Fruit fly (Drosophila melanogaster) whole organism, adult: ENCODE data around the gene corolla.

Experiments used
- CG11617 ChIP-seq: fragments of 200-800 bp; sonication (Bioruptor generic); optimal IDR thresholded peaks from 2 replicates; lab custom pipeline; 2017; ENCODE audit warnings: mild to moderate bottlenecking, missing biosample characterization, missing genetic modification reagents, missing genetic modification characterization
- CG12768 ChIP-seq: fragments of 200-800 bp; sonication (Bioruptor generic); optimal IDR thresholded peaks from 2 replicates; lab custom pipeline; 2017; ENCODE audit warnings: missing biosample characterization, missing genetic modification characterization, mild to moderate bottlenecking, moderate library complexity, missing genetic modification reagents
- CG14711 ChIP-seq: fragments of 200-800 bp; sonication (Bioruptor generic); optimal IDR thresholded peaks from 2 replicates; lab custom pipeline; 2018; ENCODE audit warnings: missing biosample characterization, mild to moderate bottlenecking, missing genetic modification characterization, moderate library complexity
- CG1620 ChIP-seq: fragments of 200-800 bp; sonication (Bioruptor generic); optimal IDR thresholded peaks from 2 replicates; lab custom pipeline; 2016; ENCODE audit warnings: missing biosample characterization, missing genetic modification characterization
- CG33017 ChIP-seq: fragments of 200-800 bp; sonication (Bioruptor generic); optimal IDR thresholded peaks from 2 replicates; lab custom pipeline; 2018; ENCODE audit warnings: missing biosample characterization, mild to moderate bottlenecking, missing genetic modification characterization, moderate library complexity
- CG5204 ChIP-seq: fragments of 200-800 bp; sonication (Bioruptor generic); optimal IDR thresholded peaks from 2 replicates; lab custom pipeline; 2016; ENCODE audit warnings: missing biosample characterization, missing genetic modification characterization
- CG7045 ChIP-seq: fragments of 200-800 bp; sonication (Bioruptor generic); optimal IDR thresholded peaks from 2 replicates; lab custom pipeline; 2017; ENCODE audit warnings: missing biosample characterization, mild to moderate bottlenecking, missing genetic modification characterization
- CG7101 ChIP-seq: fragments of 200-800 bp; sonication (Bioruptor generic); optimal IDR thresholded peaks from 2 replicates; lab custom pipeline; 2018; ENCODE audit warnings: missing biosample characterization, mild to moderate bottlenecking, missing genetic modification characterization, moderate library complexity
- Clk ChIP-seq: fragments of 200-800 bp; sonication (Bioruptor generic); optimal IDR thresholded peaks from 2 replicates; lab custom pipeline; 2017; ENCODE audit warnings: missing biosample characterization, missing genetic modification characterization
- Crg-1 ChIP-seq: fragments of 200-800 bp; sonication (Bioruptor generic); optimal IDR thresholded peaks from 2 replicates; lab custom pipeline; 2016; ENCODE audit warnings: missing biosample characterization, missing genetic modification characterization
- Hr96 ChIP-seq: fragments of 200-800 bp; sonication (Bioruptor generic); optimal IDR thresholded peaks from 2 replicates; lab custom pipeline; 2016; ENCODE audit warnings: missing biosample characterization, missing genetic modification characterization
- Mnt ChIP-seq: fragments of 200-800 bp; sonication (Bioruptor generic); optimal IDR thresholded peaks from 2 replicates; lab custom pipeline; 2016; ENCODE audit warnings: missing biosample characterization, mild to moderate bottlenecking, missing genetic modification characterization
- bab1 ChIP-seq: fragments of 200-800 bp; sonication (Bioruptor generic); optimal IDR thresholded peaks from 3 replicates; lab custom pipeline; 2019; ENCODE audit warnings: missing biosample characterization, mild to moderate bottlenecking, missing genetic modification characterization, moderate library complexity
- cic ChIP-seq: fragments of 200-800 bp; sonication (Bioruptor generic); optimal IDR thresholded peaks from 2 replicates; lab custom pipeline; 2017; ENCODE audit warnings: missing biosample characterization, mild to moderate bottlenecking, missing genetic modification characterization, moderate library complexity
- cnc ChIP-seq, 2 experiments: fragments of >200 bp; optimal IDR thresholded peaks; 2 replicates each; lab custom pipeline; 2017
- kay ChIP-seq: fragments of 200-800 bp; sonication (Bioruptor generic); peaks from one replicate; lab custom pipeline; 2016; ENCODE audit warnings: missing biosample characterization, missing genetic modification characterization, borderline replicate concordance
- ovo ChIP-seq: fragments of 200-800 bp; sonication (Bioruptor generic); optimal IDR thresholded peaks from 2 replicates; lab custom pipeline; 2016; ENCODE audit warnings: missing biosample characterization, missing genetic modification characterization
- pad ChIP-seq: fragments of 200-800 bp; sonication (Bioruptor generic); optimal IDR thresholded peaks from 3 replicates; lab custom pipeline; 2017; ENCODE audit warnings: missing biosample characterization, missing genetic modification characterization, mild to moderate bottlenecking, moderate library complexity, missing genetic modification reagents
- tj ChIP-seq: fragments of 200-800 bp; sonication (Bioruptor generic); optimal IDR thresholded peaks from 3 replicates; lab custom pipeline; 2017; ENCODE audit warnings: missing biosample characterization, mild to moderate bottlenecking, missing genetic modification characterization, moderate library complexity
- toe ChIP-seq: fragments of 200-800 bp; sonication (Bioruptor generic); optimal IDR thresholded peaks from 2 replicates; lab custom pipeline; 2016; ENCODE audit warnings: missing biosample characterization, missing genetic modification characterization

Gene corolla

DNA sequence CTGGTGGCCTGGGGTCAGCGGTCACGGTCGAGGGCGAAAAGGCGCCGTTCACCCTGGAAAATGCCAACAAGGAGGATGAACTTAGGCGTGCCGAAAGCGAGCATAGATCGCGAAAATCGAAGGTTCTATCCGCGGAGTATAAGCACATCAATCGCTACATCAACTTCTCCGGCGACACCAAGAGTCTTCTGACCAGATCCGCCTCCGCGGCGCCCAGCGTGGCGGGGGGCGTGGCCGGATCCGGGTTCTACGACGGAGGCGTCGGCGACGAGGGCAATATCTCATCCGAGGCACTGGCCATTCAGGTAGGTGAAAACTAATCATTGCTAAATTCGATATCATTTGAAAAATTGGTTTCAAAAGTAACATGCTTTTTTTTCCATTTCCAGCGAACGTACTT is 34.2 kb downstream of the corolla start:
- no peak for TF ChIP-seq CG11617 (GFP tag; lab: Kevin White, UChicago)
- TF ChIP-seq Clk (GFP tag; lab: Kevin White, UChicago), result no peak
- TF ChIP-seq Crg-1 (GFP tag; lab: Kevin White, UChicago), result no peak
- no peak for TF ChIP-seq bab1
- TF ChIP-seq Hr96 (GFP tag; lab: Kevin White, UChicago), result no peak
- no peak for TF ChIP-seq CG33017 (tag; lab: Kevin White, UChicago)

DNA sequence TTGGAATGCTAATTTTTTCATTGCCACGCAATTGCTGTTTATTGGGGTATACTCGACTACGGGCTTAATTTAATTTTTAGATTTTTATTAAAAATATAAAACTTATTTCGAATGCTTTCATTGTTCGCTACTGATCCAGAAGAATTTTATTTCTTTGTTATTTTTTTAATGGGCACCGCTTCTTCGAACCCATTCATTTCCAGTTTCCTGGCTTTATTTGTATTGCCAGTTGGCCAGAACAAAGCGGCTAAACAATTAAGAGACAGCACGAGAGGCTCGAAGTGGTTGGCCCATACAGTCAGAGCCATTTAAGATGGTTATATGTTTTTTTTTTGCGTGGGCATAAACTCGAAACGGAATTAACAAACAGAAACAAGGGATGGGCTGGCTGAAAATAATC is 36.0 kb downstream of the corolla start:
- no peak for TF ChIP-seq Crg-1 (GFP tag; lab: Kevin White, UChicago)
- TF ChIP-seq bab1, result peak; percentile 38
- TF ChIP-seq CG7045 (GFP tag; lab: Kevin White, UChicago), result no peak
- no peak for TF ChIP-seq tj
- no peak for TF ChIP-seq Mnt (GFP tag; lab: Kevin White, UChicago)
- peak; percentile 30 for TF ChIP-seq kay (GFP tag; lab: Kevin White, UChicago)
- no peak for TF ChIP-seq toe
- no peak for TF ChIP-seq CG7101 (tag; lab: Kevin White, UChicago)
- no peak for TF ChIP-seq cnc (optimal IDR thresholded peaks at IDR 0.05; lab: Kevin White, UChicago)
- TF ChIP-seq CG33017 (tag; lab: Kevin White, UChicago), result no peak
- peak; percentile 33 for TF ChIP-seq CG14711 (tag; lab: Kevin White, UChicago)

DNA sequence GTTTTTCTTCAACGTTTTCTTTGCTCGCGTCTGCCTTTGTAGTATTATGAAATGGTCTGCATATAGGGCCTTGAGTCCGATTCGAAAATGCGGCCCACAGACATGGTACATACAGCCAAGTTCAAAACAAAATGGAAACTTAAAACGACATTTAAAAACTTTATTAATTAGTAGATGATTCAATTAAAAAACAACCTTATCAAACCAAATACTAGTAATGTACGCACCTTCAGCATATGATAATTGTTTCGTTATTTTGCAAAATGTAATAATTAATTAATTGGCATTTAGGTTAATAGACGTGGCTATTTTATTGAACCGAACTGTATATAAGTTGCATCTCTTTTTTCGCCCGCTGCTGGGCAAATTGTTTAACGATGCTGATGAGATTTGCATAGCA is 37.1 kb downstream of the corolla start:
- TF ChIP-seq Mnt (GFP tag; lab: Kevin White, UChicago), result no peak
- TF ChIP-seq bab1, result no peak
- no peak for TF ChIP-seq tj
- no peak for TF ChIP-seq ovo (GFP tag; lab: Kevin White, UChicago)

DNA sequence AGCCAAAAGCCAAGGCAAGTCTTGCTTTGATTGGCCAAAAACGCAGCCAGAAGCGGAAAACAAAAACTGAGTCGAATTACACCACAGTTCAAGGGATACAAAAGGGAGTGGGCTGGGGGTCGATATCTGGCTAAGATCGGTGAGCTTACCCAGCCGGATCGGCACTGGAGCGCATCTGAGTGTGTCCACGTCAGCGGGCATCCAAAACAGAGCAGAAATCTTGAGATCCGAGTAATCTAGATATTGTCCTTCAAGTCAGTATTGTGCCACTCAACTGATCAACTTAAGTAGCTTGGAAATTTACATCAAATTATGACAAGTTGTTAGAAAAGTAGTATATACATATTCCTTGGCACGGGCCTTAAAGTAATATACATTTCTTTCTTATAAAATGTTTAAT is 43.3 kb downstream of the corolla start, which contains the start of gene CG12992:
TSS of gene CG12992 (plus strand) at position 301 of the 400 bp plus-strand sequence.
- TF ChIP-seq CG12768 (GFP tag; lab: Kevin White, UChicago), result no peak
- no peak for TF ChIP-seq cic (GFP tag; lab: Kevin White, UChicago)
- TF ChIP-seq tj, result peak; percentile 15
- TF ChIP-seq Clk (GFP tag; lab: Kevin White, UChicago), result no peak
- TF ChIP-seq Hr96 (GFP tag; lab: Kevin White, UChicago), result no peak
- no peak for TF ChIP-seq pad (GFP tag; lab: Kevin White, UChicago)
- TF ChIP-seq bab1, result no peak
- TF ChIP-seq Crg-1 (GFP tag; lab: Kevin White, UChicago), result no peak
- no peak for TF ChIP-seq CG5204

DNA sequence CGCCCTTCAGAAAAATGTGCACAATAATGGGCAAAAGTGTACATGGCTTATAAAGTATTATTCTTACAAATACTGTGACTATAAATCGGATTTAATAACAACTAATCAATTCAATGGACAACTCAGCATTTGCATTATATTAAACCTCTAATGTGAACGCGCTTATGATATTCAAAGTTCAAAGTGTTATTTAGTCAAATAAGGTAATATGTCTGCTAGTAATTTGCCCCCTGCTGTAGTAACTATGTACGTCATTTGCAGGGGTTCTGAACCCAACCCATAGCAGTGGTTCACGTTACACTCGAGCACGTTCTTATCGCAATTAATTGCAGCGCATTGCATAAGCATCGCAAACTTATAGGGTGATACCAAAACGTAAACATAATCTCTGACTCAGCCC is 43.7 kb downstream of the corolla start:
- no peak for TF ChIP-seq CG1620 (GFP tag; lab: Kevin White, UChicago)
- peak; percentile 48 for TF ChIP-seq Crg-1 (GFP tag; lab: Kevin White, UChicago)
- peak; percentile 62 for TF ChIP-seq Mnt (GFP tag; lab: Kevin White, UChicago)
- peak; percentile 30 for TF ChIP-seq CG7045 (GFP tag; lab: Kevin White, UChicago)
- TF ChIP-seq CG5204, result peak; percentile 8
- peak; percentile 14 for TF ChIP-seq ovo (GFP tag; lab: Kevin White, UChicago)
- no peak for TF ChIP-seq Clk (GFP tag; lab: Kevin White, UChicago)
- peak; percentile 86 for TF ChIP-seq CG11617 (GFP tag; lab: Kevin White, UChicago)
- TF ChIP-seq cic (GFP tag; lab: Kevin White, UChicago), result no peak
- no peak for TF ChIP-seq cnc (optimal IDR thresholded peaks at IDR 0.05; lab: Kevin White, UChicago)
- TF ChIP-seq Hr96 (GFP tag; lab: Kevin White, UChicago), result no peak
- peak; percentile 55 for TF ChIP-seq kay (GFP tag; lab: Kevin White, UChicago)
- TF ChIP-seq bab1, result peak; percentile 92
- peak; percentile 64 for TF ChIP-seq CG14711 (tag; lab: Kevin White, UChicago)
- TF ChIP-seq CG12768 (GFP tag; lab: Kevin White, UChicago), result peak; percentile 38
- TF ChIP-seq toe, result no peak
- peak; percentile 83 for TF ChIP-seq CG7101 (tag; lab: Kevin White, UChicago)
- TF ChIP-seq pad (GFP tag; lab: Kevin White, UChicago), result peak; percentile 63
- peak; percentile 79 for TF ChIP-seq tj
- peak; percentile 70 for TF ChIP-seq CG33017 (tag; lab: Kevin White, UChicago)

DNA sequence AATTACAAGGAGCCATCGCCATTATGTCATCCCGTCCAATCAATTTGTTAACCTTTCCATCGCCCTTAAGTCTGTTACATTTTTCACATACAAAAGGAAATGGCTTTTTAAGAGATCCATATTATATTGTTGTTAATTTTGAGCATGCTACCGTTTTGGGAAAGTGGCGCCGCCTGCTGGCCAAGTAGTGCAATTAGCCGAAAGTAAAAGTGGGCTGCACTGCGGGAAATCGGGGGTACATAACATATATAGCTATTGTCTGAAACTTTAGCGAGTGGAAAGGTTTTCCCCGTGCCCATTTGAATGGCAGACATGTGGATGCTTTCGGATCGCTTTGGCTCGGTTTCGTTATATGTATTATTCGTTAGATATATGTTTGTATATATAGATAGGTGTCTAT is 46.0 kb downstream of the corolla start:
- TF ChIP-seq CG14711 (tag; lab: Kevin White, UChicago) (no peak), pad (GFP tag; lab: Kevin White, UChicago) (no peak), tj (no peak), cnc (optimal IDR thresholded peaks at IDR 0.05; lab: Kevin White, UChicago) (no peak), Mnt (GFP tag; lab: Kevin White, UChicago) (no peak), cic (GFP tag; lab: Kevin White, UChicago) (no peak), CG1620 (GFP tag; lab: Kevin White, UChicago) (no peak), CG11617 (GFP tag; lab: Kevin White, UChicago) (no peak), CG5204 (no peak), CG33017 (tag; lab: Kevin White, UChicago) (no peak), CG7045 (GFP tag; lab: Kevin White, UChicago) (no peak), Clk (GFP tag; lab: Kevin White, UChicago) (no peak), CG7101 (tag; lab: Kevin White, UChicago) (no peak), CG12768 (GFP tag; lab: Kevin White, UChicago) (no peak)

DNA sequence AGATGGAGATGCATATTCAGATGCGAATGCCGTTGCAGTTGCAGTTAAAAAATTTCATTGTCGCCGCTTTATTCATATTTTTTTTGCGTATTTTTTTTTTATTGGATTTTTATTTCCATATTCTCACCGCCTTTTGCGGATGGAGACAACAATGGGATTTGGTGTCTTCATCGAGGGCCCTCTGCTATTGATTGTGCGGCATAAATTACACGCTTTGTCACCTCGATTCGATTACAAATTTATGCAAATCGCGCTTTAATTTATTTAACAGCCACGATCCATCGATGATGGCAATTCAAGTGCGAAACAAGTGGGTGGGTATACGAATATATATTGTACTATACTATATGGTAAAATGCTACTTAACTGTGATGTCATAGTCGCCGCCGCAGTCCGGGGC is 48.1 kb downstream of the corolla start:
- TF ChIP-seq CG11617 (GFP tag; lab: Kevin White, UChicago) (no peak), Mnt (GFP tag; lab: Kevin White, UChicago) (no peak), toe (no peak), bab1 (no peak), pad (GFP tag; lab: Kevin White, UChicago) (no peak), Clk (GFP tag; lab: Kevin White, UChicago) (no peak), CG7101 (tag; lab: Kevin White, UChicago) (no peak)
